Fruit fly (Drosophila melanogaster): ENCODE results near the gene Rpp21.

DNA sequence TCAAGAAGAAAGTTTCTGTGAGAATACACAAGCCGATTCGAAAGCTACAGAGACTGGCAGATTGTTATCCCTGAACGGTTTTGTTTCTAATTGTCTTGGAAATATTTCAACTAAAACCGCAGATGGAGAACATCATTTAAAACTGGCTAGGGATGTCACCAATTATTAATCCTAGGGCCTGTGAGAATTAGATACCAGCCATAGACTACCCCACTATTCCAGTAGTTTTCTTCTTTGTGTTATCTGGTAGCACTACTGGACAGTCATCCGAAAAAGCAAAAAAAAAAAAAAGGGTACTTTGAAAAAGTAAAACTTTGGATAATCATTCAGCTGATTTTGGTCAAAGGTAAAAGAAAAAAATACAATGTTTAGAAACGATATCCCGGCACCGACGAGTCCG is 40.3 kb upstream of the Rpp21 start, which contains the start of gene CG18823:
- TF ChIP-seq Clk (GFP tag; optimal IDR thresholded peaks at IDR 0.05) (no peak), CG11617 (GFP tag; optimal IDR thresholded peaks at IDR 0.05) (no peak), CG1620 (GFP tag; optimal IDR thresholded peaks at IDR 0.05) (no peak), Crg-1 (GFP tag; optimal IDR thresholded peaks at IDR 0.05) (no peak), CG7045 (GFP tag; optimal IDR thresholded peaks at IDR 0.05) (no peak), CG14711 (tag; optimal IDR thresholded peaks at IDR 0.05) (no peak), CG5204 (GFP tag; optimal IDR thresholded peaks at IDR 0.05) (no peak), pad (GFP tag; optimal IDR thresholded peaks at IDR 0.05) (no peak), cic (GFP tag; optimal IDR thresholded peaks at IDR 0.05) (no peak), kay (GFP tag; ENCODE audit: borderline replicate concordance) (no peak), tj (GFP tag; optimal IDR thresholded peaks at IDR 0.05) (no peak)
